Worm (Caenorhabditis elegans) whole organism, late embryonic: ENCODE results near the gene T27A10.2.

Experiments used
- C08G9.2 ChIP-seq: sonication (generic microtip); optimal IDR thresholded peaks from 2 replicates; lab custom pipeline; 2016; ENCODE audit warnings: mild to moderate bottlenecking, missing genetic modification characterization, moderate library complexity, missing compliant biosample characterization
- C38D4.7 ChIP-seq: fragments of 200-800 bp; sonication (Bioruptor generic); optimal IDR thresholded peaks from 2 replicates; lab custom pipeline; 2018; ENCODE audit warnings: mild to moderate bottlenecking, missing genetic modification characterization, moderate library complexity, missing compliant biosample characterization
- F13H6.1 ChIP-seq: sonication (generic microtip); optimal IDR thresholded peaks from 2 replicates; lab custom pipeline; 2016; ENCODE audit warnings: missing genetic modification characterization, missing compliant biosample characterization
- K09A11.1 ChIP-seq: sonication (generic microtip); optimal IDR thresholded peaks from 2 replicates; lab custom pipeline; 2017; ENCODE audit warnings: antibody characterized with exemption, mild to moderate bottlenecking, missing genetic modification characterization, missing compliant biosample characterization; ENCODE audit not compliant: insufficient read depth
- T23F11.4 ChIP-seq: fragments of 200-800 bp; sonication (Bioruptor generic); optimal IDR thresholded peaks from 2 replicates; lab custom pipeline; 2018; ENCODE audit warnings: mild to moderate bottlenecking, missing genetic modification characterization, missing compliant biosample characterization
- ahr-1 ChIP-seq: sonication (generic microtip); optimal IDR thresholded peaks from 2 replicates; lab custom pipeline; 2016; ENCODE audit warnings: missing genetic modification characterization, missing compliant biosample characterization
- ama-1 ChIP-seq: fragments of 150-350 bp; optimal IDR thresholded peaks from 2 replicates; lab custom pipeline; 2014
- ceh-18 ChIP-seq: sonication (generic microtip); optimal IDR thresholded peaks from 2 replicates; lab custom pipeline; 2016; ENCODE audit warnings: missing genetic modification characterization, missing compliant biosample characterization
- ceh-2 ChIP-seq: sonication (generic microtip); optimal IDR thresholded peaks from 2 replicates; lab custom pipeline; 2016; ENCODE audit warnings: missing genotype, missing genetic modification characterization, missing compliant biosample characterization
- ceh-22 ChIP-seq: sonication (generic microtip); optimal IDR thresholded peaks from 2 replicates; lab custom pipeline; 2017; ENCODE audit warnings: missing biosample characterization, missing genetic modification characterization
- ceh-24 ChIP-seq: sonication (generic microtip); optimal IDR thresholded peaks from 2 replicates; lab custom pipeline; 2016; ENCODE audit warnings: mild to moderate bottlenecking, missing genetic modification characterization, missing compliant biosample characterization
- ceh-31 ChIP-seq: sonication (generic microtip); optimal IDR thresholded peaks from 2 replicates; lab custom pipeline; 2016; ENCODE audit warnings: missing genetic modification characterization, missing compliant biosample characterization
- ceh-34 ChIP-seq: sonication (generic microtip); optimal IDR thresholded peaks from 2 replicates; lab custom pipeline; 2016; ENCODE audit warnings: mild to moderate bottlenecking, missing genetic modification characterization, missing compliant biosample characterization
- ceh-6 ChIP-seq: fragments of 200-800 bp; sonication (Bioruptor generic); optimal IDR thresholded peaks from 2 replicates; lab custom pipeline; 2018; ENCODE audit warnings: mild to moderate bottlenecking, missing genetic modification characterization, missing compliant biosample characterization
- ceh-9 ChIP-seq: sonication (generic microtip); optimal IDR thresholded peaks from 2 replicates; lab custom pipeline; 2016; ENCODE audit warnings: mild to moderate bottlenecking, missing genetic modification characterization, inconsistent platforms, missing compliant biosample characterization
- che-1 ChIP-seq: sonication (generic microtip); optimal IDR thresholded peaks from 2 replicates; lab custom pipeline; 2016; ENCODE audit warnings: mild to moderate bottlenecking, missing genetic modification characterization, missing compliant biosample characterization
- dmd-4 ChIP-seq: sonication (generic microtip); optimal IDR thresholded peaks from 2 replicates; lab custom pipeline; 2016; ENCODE audit warnings: borderline replicate concordance, missing genetic modification characterization, missing compliant biosample characterization
- dve-1 ChIP-seq: sonication (generic microtip); optimal IDR thresholded peaks from 2 replicates; lab custom pipeline; 2017; ENCODE audit warnings: antibody characterized with exemption, mild to moderate bottlenecking, missing genetic modification characterization, missing compliant biosample characterization
- elt-2 ChIP-seq: sonication (generic microtip); optimal IDR thresholded peaks from 2 replicates; lab custom pipeline; 2016; ENCODE audit warnings: missing genetic modification reagents, missing genetic modification characterization, missing compliant biosample characterization
- eyg-1 ChIP-seq: sonication (generic microtip); optimal IDR thresholded peaks from 2 replicates; lab custom pipeline; 2016; ENCODE audit warnings: missing genotype, missing genetic modification characterization, missing compliant biosample characterization
- fax-1 ChIP-seq: sonication (generic microtip); optimal IDR thresholded peaks from 2 replicates; lab custom pipeline; 2016; ENCODE audit warnings: missing genotype, missing genetic modification characterization, missing compliant biosample characterization
- fkh-10 ChIP-seq: fragments of 150-350 bp; optimal IDR thresholded peaks from 2 replicates; lab custom pipeline; 2014; ENCODE audit warnings: missing biosample characterization, missing genetic modification reagents, missing genetic modification characterization
- hlh-13 ChIP-seq: fragments of 200-800 bp; sonication (Bioruptor generic); optimal IDR thresholded peaks from 2 replicates; lab custom pipeline; 2018; ENCODE audit warnings: mild to moderate bottlenecking, missing genetic modification characterization, missing compliant biosample characterization
- hlh-15 ChIP-seq: sonication (generic microtip); optimal IDR thresholded peaks from 2 replicates; lab custom pipeline; 2016; ENCODE audit warnings: missing genetic modification characterization, missing compliant biosample characterization
- hlh-6 ChIP-seq: sonication (generic microtip); optimal IDR thresholded peaks from 2 replicates; lab custom pipeline; 2016; ENCODE audit warnings: missing genotype, missing genetic modification characterization, missing compliant biosample characterization
- lin-11 ChIP-seq: fragments of 200-800 bp; sonication (Bioruptor generic); optimal IDR thresholded peaks from 2 replicates; lab custom pipeline; 2018; ENCODE audit warnings: mild to moderate bottlenecking, missing genetic modification characterization, missing compliant biosample characterization
- nfya-1 ChIP-seq: sonication (generic microtip); optimal IDR thresholded peaks from 2 replicates; lab custom pipeline; 2017; ENCODE audit warnings: missing genetic modification characterization, mild to moderate bottlenecking, missing compliant biosample characterization, antibody characterized with exemption, moderate library complexity
- nhr-11 ChIP-seq: fragments of 150-350 bp; optimal IDR thresholded peaks from 2 replicates; lab custom pipeline; 2014; ENCODE audit warnings: missing biosample characterization, missing genetic modification characterization
- nhr-232 ChIP-seq: sonication (generic microtip); optimal IDR thresholded peaks from 2 replicates; lab custom pipeline; 2016; ENCODE audit warnings: missing genetic modification characterization, missing compliant biosample characterization
- npax-4 ChIP-seq: sonication (generic microtip); optimal IDR thresholded peaks from 2 replicates; lab custom pipeline; 2016; ENCODE audit warnings: missing genetic modification characterization, missing compliant biosample characterization
- pha-2 ChIP-seq: sonication (generic microtip); optimal IDR thresholded peaks from 2 replicates; lab custom pipeline; 2017; ENCODE audit warnings: mild to moderate bottlenecking, missing genetic modification characterization, missing compliant biosample characterization
- pha-4 ChIP-seq: fragments of 150-350 bp; optimal IDR thresholded peaks from 2 replicates; lab custom pipeline; 2018; ENCODE audit warnings: missing biosample characterization, missing genetic modification reagents, missing genetic modification characterization
- pqm-1 ChIP-seq: sonication (generic microtip); optimal IDR thresholded peaks from 2 replicates; lab custom pipeline; 2016; ENCODE audit warnings: missing genetic modification characterization, missing compliant biosample characterization
- ref-2 ChIP-seq: sonication (generic microtip); optimal IDR thresholded peaks from 2 replicates; lab custom pipeline; 2016; ENCODE audit warnings: missing genetic modification characterization, missing compliant biosample characterization
- rnt-1 ChIP-seq: sonication (generic microtip); optimal IDR thresholded peaks from 2 replicates; lab custom pipeline; 2016; ENCODE audit warnings: missing genetic modification characterization, missing compliant biosample characterization
- sox-2 ChIP-seq: fragments of 200-800 bp; sonication (Bioruptor generic); IDR thresholded peaks from 2 replicates; pipeline ENCODE4 v1.3.6; 2022; ENCODE audit warnings: missing genetic modification reagents, missing genetic modification characterization, missing compliant biosample characterization
- sox-4 ChIP-seq: sonication (generic microtip); optimal IDR thresholded peaks from 2 replicates; lab custom pipeline; 2017; ENCODE audit warnings: mild to moderate bottlenecking, missing genetic modification characterization, inconsistent platforms, missing compliant biosample characterization
- tbx-2 ChIP-seq: sonication (generic microtip); optimal IDR thresholded peaks from 2 replicates; lab custom pipeline; 2016; ENCODE audit warnings: missing genetic modification characterization, missing compliant biosample characterization
- unc-42 ChIP-seq: sonication (generic microtip); optimal IDR thresholded peaks from 2 replicates; lab custom pipeline; 2016; ENCODE audit warnings: missing genotype, missing genetic modification characterization, missing compliant biosample characterization
- unc-55 ChIP-seq: sonication (generic microtip); optimal IDR thresholded peaks from 2 replicates; lab custom pipeline; 2017; ENCODE audit warnings: missing biosample characterization, missing genetic modification reagents, missing genetic modification characterization
- unc-86 ChIP-seq: sonication (generic microtip); optimal IDR thresholded peaks from 2 replicates; lab custom pipeline; 2016; ENCODE audit warnings: missing genetic modification characterization, missing compliant biosample characterization
- zip-5 ChIP-seq: sonication (generic microtip); optimal IDR thresholded peaks from 2 replicates; lab custom pipeline; 2016; ENCODE audit warnings: missing genetic modification characterization, missing compliant biosample characterization
- ztf-16 ChIP-seq: sonication (generic microtip); optimal IDR thresholded peaks from 2 replicates; lab custom pipeline; 2017; ENCODE audit warnings: missing genetic modification characterization, missing compliant biosample characterization

T27A10.2 gene

ce11 chrX:3576239-3576638 lies 9.5 kb upstream of the T27A10.2 start, which contains the start of gene ckc-1:
TSS of gene ckc-1 (plus strand) at chrX:3576606.
- no peak for TF ChIP-seq npax-4 (tag; lab: Kevin White, UChicago)
- no peak for TF ChIP-seq zip-5 (tag; lab: Kevin White, UChicago)
- TF ChIP-seq ceh-22 (tag; lab: Kevin White, UChicago), result no peak
- TF ChIP-seq fkh-10 (GFP tag; lab: Kevin White, UChicago), result no peak
- TF ChIP-seq ceh-9, result no peak
- TF ChIP-seq elt-2 (tag; lab: Kevin White, UChicago), result peak; percentile 97
- TF ChIP-seq pqm-1, result peak; percentile 37

ce11 chrX:3581813-3582212 lies 3.9 kb upstream of the T27A10.2 start:
- TF ChIP-seq ref-2 (tag; lab: Kevin White, UChicago) (no peak), dve-1 (tag; lab: Kevin White, UChicago) (no peak), lin-11 (no peak), ztf-16 (tag; lab: Kevin White, UChicago) (no peak), che-1 (tag; lab: Kevin White, UChicago) (no peak), unc-86 (no peak), npax-4 (tag; lab: Kevin White, UChicago) (no peak), ama-1 (lab: Kevin White, UChicago) (no peak), fkh-10 (GFP tag; lab: Kevin White, UChicago) (no peak), elt-2 (tag; lab: Kevin White, UChicago) (no peak), nhr-232 (tag; lab: Kevin White, UChicago) (no peak), rnt-1 (tag; lab: Kevin White, UChicago) (no peak), C38D4.7 (no peak), eyg-1 (tag; lab: Kevin White, UChicago) (no peak), hlh-15 (tag; lab: Kevin White, UChicago) (no peak), ceh-34 (no peak), ceh-2 (tag; lab: Kevin White, UChicago) (no peak), K09A11.1 (tag; lab: Kevin White, UChicago) (no peak)

ce11 chrX:3583436-3583835 lies 2.3 kb upstream of the T27A10.2 start:
- TF ChIP-seq F13H6.1 (tag; lab: Kevin White, UChicago), result no peak
- TF ChIP-seq pqm-1, result no peak
- TF ChIP-seq pha-2 (tag; lab: Kevin White, UChicago), result no peak
- no peak for TF ChIP-seq pha-4 (tag; lab: Kevin White, UChicago)
- TF ChIP-seq dmd-4 (tag; lab: Kevin White, UChicago), result no peak
- no peak for TF ChIP-seq hlh-13 (GFP tag; lab: Kevin White, UChicago)
- TF ChIP-seq unc-42 (tag; lab: Kevin White, UChicago), result no peak
- no peak for TF ChIP-seq ceh-34
- no peak for TF ChIP-seq tbx-2
- TF ChIP-seq ama-1 (lab: Kevin White, UChicago), result no peak
- TF ChIP-seq eyg-1 (tag; lab: Kevin White, UChicago), result no peak
- TF ChIP-seq sox-4 (tag; lab: Kevin White, UChicago), result no peak
- no peak for TF ChIP-seq C08G9.2
- no peak for TF ChIP-seq fkh-10 (GFP tag; lab: Kevin White, UChicago)
- no peak for TF ChIP-seq T23F11.4
- TF ChIP-seq ahr-1 (tag; lab: Kevin White, UChicago), result no peak
- TF ChIP-seq ceh-22 (tag; lab: Kevin White, UChicago), result no peak

ce11 chrX:3584481-3584880 lies 1.3 kb upstream of the T27A10.2 start:
- TF ChIP-seq lin-11 (no peak), unc-42 (tag; lab: Kevin White, UChicago) (peak; percentile 63)

ce11 chrX:3590510-3590909 lies 4.8 kb downstream of the T27A10.2 start:
- TF ChIP-seq hlh-13 (GFP tag; lab: Kevin White, UChicago) (no peak), ceh-31 (tag; lab: Kevin White, UChicago) (no peak), unc-55 (GFP tag; lab: Kevin White, UChicago) (no peak), pha-4 (tag; lab: Kevin White, UChicago) (no peak), lin-11 (no peak), ceh-18 (tag; lab: Kevin White, UChicago) (no peak), ceh-6 (no peak), nhr-232 (tag; lab: Kevin White, UChicago) (no peak), unc-42 (tag; lab: Kevin White, UChicago) (no peak), hlh-6 (tag; lab: Kevin White, UChicago) (no peak), nhr-11 (no peak), sox-2 (GFP tag; lab: Robert Waterston, UW) (no peak), fax-1 (no peak), tbx-2 (no peak), ceh-24 (no peak), nfya-1 (tag; lab: Kevin White, UChicago) (no peak)
